Worm (Caenorhabditis elegans) whole organism, young adult: ENCODE measurements around the gene Y38E10A.17.

Experiments used
- B0035.1 ChIP-seq: sonication (generic microtip); optimal IDR thresholded peaks from 2 replicates; lab custom pipeline; 2016; ENCODE audit warnings: missing genetic modification characterization, mild to moderate bottlenecking, missing compliant biosample characterization, missing genotype, missing genetic modification reagents
- C06A6.2 ChIP-seq: fragments of 200-800 bp; sonication (Bioruptor generic); conservative IDR thresholded peaks from 2 replicates; pipeline ENCODE4 v1.3.6; 2022; ENCODE audit warnings: missing genetic modification characterization, missing compliant biosample characterization
- C17E4.6 ChIP-seq: fragments of 200-800 bp; sonication (Bioruptor generic); IDR thresholded peaks from 2 replicates; pipeline ENCODE4 v1.3.6; 2022; ENCODE audit warnings: missing genetic modification reagents, missing genetic modification characterization, missing compliant biosample characterization
- F10E7.11 ChIP-seq: sonication (generic microtip); optimal IDR thresholded peaks from 2 replicates; lab custom pipeline; 2017; ENCODE audit warnings: mild to moderate bottlenecking, missing genetic modification characterization, moderate library complexity, missing compliant biosample characterization
- F22D6.2 ChIP-seq: sonication (generic microtip); optimal IDR thresholded peaks from 2 replicates; lab custom pipeline; 2016; ENCODE audit warnings: mild to moderate bottlenecking, missing genetic modification characterization, missing compliant biosample characterization
- F39B2.1 ChIP-seq: fragments of 200-800 bp; sonication (Bioruptor generic); IDR thresholded peaks from 2 replicates; pipeline ENCODE4 v1.3.6; 2022; ENCODE audit warnings: missing genetic modification reagents, missing genetic modification characterization, missing compliant biosample characterization
- K12H6.12 ChIP-seq: fragments of 200-800 bp; sonication (Bioruptor generic); optimal IDR thresholded peaks from 2 replicates; lab custom pipeline; 2018; ENCODE audit warnings: mild to moderate bottlenecking, missing genetic modification characterization, missing compliant biosample characterization
- Y53G8AR.9 ChIP-seq: fragments of 200-800 bp; sonication (Bioruptor generic); conservative IDR thresholded peaks from 2 replicates; pipeline ENCODE4 v1.3.6; 2022; ENCODE audit warnings: missing genetic modification reagents, missing genetic modification characterization, missing compliant biosample characterization
- Y67H2A.10 ChIP-seq: fragments of 200-800 bp; sonication (Bioruptor generic); conservative IDR thresholded peaks from 2 replicates; pipeline ENCODE4 v1.3.6; 2022; ENCODE audit warnings: missing genetic modification reagents, missing genetic modification characterization, missing compliant biosample characterization
- Y95B8A.8 ChIP-seq: fragments of 200-800 bp; sonication (Bioruptor generic); IDR thresholded peaks from 2 replicates; pipeline ENCODE4 v1.3.6; 2022; ENCODE audit warnings: missing genetic modification reagents, missing genetic modification characterization, missing compliant biosample characterization
- ZK185.1 ChIP-seq: sonication (generic microtip); optimal IDR thresholded peaks from 2 replicates; lab custom pipeline; 2016; ENCODE audit warnings: mild to moderate bottlenecking, missing genetic modification characterization, missing compliant biosample characterization; ENCODE audit not compliant: poor library complexity, severe bottlenecking
- aptf-3 ChIP-seq: fragments of 200-800 bp; sonication (Bioruptor generic); IDR thresholded peaks from 2 replicates; pipeline ENCODE4 v1.3.6; 2022; ENCODE audit warnings: missing genetic modification characterization, missing compliant biosample characterization
- attf-3 ChIP-seq: fragments of 200-800 bp; sonication (Bioruptor generic); conservative IDR thresholded peaks from 2 replicates; pipeline ENCODE4 v1.3.6; 2022; ENCODE audit warnings: missing genetic modification reagents, missing genetic modification characterization, missing compliant biosample characterization
- bed-1 ChIP-seq: fragments of 200-800 bp; sonication (Bioruptor generic); IDR thresholded peaks from 2 replicates; pipeline ENCODE4 v1.3.6; 2022; ENCODE audit warnings: missing genetic modification reagents, missing genetic modification characterization, missing compliant biosample characterization
- ceh-40 ChIP-seq: fragments of 200-800 bp; sonication (Bioruptor generic); IDR thresholded peaks from 2 replicates; pipeline ENCODE4 v1.3.6; 2022; ENCODE audit warnings: missing genetic modification characterization, missing compliant biosample characterization
- ceh-91 ChIP-seq: fragments of 200-800 bp; sonication (Bioruptor generic); IDR thresholded peaks from 2 replicates; pipeline ENCODE4 v1.3.6; 2022; ENCODE audit warnings: missing genetic modification reagents, missing genetic modification characterization, missing compliant biosample characterization
- egl-18 ChIP-seq: fragments of 200-800 bp; sonication (Bioruptor generic); IDR thresholded peaks from 2 replicates; pipeline ENCODE4 v1.3.6; 2022; ENCODE audit warnings: missing genetic modification reagents, missing genetic modification characterization, missing compliant biosample characterization
- ets-4 ChIP-seq: fragments of 200-800 bp; sonication (Bioruptor generic); optimal IDR thresholded peaks from 2 replicates; lab custom pipeline; 2018; ENCODE audit warnings: mild to moderate bottlenecking, missing genetic modification characterization, missing compliant biosample characterization
- fkh-3 ChIP-seq: sonication (generic microtip); optimal IDR thresholded peaks from 2 replicates; lab custom pipeline; 2016; ENCODE audit warnings: mild to moderate bottlenecking, missing genetic modification characterization, missing compliant biosample characterization
- hlh-26 ChIP-seq: fragments of 200-800 bp; sonication (Bioruptor generic); conservative IDR thresholded peaks from 2 replicates; pipeline ENCODE4 v1.3.6; 2022; ENCODE audit warnings: missing genetic modification reagents, missing genetic modification characterization, missing compliant biosample characterization
- let-607 ChIP-seq, 2 experiments: fragments of 200-800 bp in 1 of 2; sonication (Bioruptor generic) in 1 of 2; sonication (generic microtip) in 1 of 2; optimal IDR thresholded peaks; 2 replicates each; lab custom pipeline; 2016 to 2018; ENCODE audit warnings: mild to moderate bottlenecking in 2 of 2, missing compliant biosample characterization in 2 of 2, missing genetic modification characterization in 2 of 2, moderate library complexity in 2 of 2, missing genotype in 1 of 2
- mcd-1 ChIP-seq: fragments of 200-800 bp; sonication (Bioruptor generic); IDR thresholded peaks from 2 replicates; pipeline ENCODE4 v1.3.6; 2022; ENCODE audit warnings: missing genetic modification reagents, missing genetic modification characterization, missing compliant biosample characterization
- mel-28 ChIP-seq: sonication (generic microtip); optimal IDR thresholded peaks from 2 replicates; lab custom pipeline; 2016; ENCODE audit warnings: borderline replicate concordance, mild to moderate bottlenecking, missing genetic modification characterization, missing compliant biosample characterization
- nfya-1 ChIP-seq: sonication (generic microtip); optimal IDR thresholded peaks from 2 replicates; lab custom pipeline; 2017; ENCODE audit warnings: antibody characterized with exemption, missing compliant biosample characterization, missing genetic modification characterization, borderline replicate concordance; ENCODE audit not compliant: insufficient read depth
- nfya-2 ChIP-seq: fragments of 200-800 bp; sonication (Bioruptor generic); IDR thresholded peaks from 2 replicates; pipeline ENCODE4 v1.3.6; 2022; ENCODE audit warnings: missing genetic modification reagents, missing genetic modification characterization, missing compliant biosample characterization
- nhr-90 ChIP-seq: sonication (generic microtip); optimal IDR thresholded peaks from 2 replicates; lab custom pipeline; 2016; ENCODE audit warnings: missing genotype, mild to moderate bottlenecking, missing genetic modification characterization, missing compliant biosample characterization
- sdz-38 ChIP-seq: sonication (generic microtip); optimal IDR thresholded peaks from 2 replicates; lab custom pipeline; 2016; ENCODE audit warnings: missing genotype, missing genetic modification characterization, missing compliant biosample characterization
- sea-2 ChIP-seq: fragments of 200-800 bp; sonication (Bioruptor generic); IDR thresholded peaks from 2 replicates; pipeline ENCODE4 v1.3.6; 2022; ENCODE audit warnings: missing genetic modification characterization, missing compliant biosample characterization
- snpc-1.1 ChIP-seq: sonication (generic microtip); optimal IDR thresholded peaks from 2 replicates; lab custom pipeline; 2017; ENCODE audit warnings: missing genetic modification characterization, mild to moderate bottlenecking, missing compliant biosample characterization, antibody characterized with exemption, moderate library complexity, missing genotype, missing genetic modification reagents; ENCODE audit not compliant: insufficient read depth
- ztf-22 ChIP-seq: fragments of 200-800 bp; sonication (Bioruptor generic); optimal IDR thresholded peaks from 2 replicates; lab custom pipeline; 2018; ENCODE audit warnings: mild to moderate bottlenecking, missing genetic modification characterization, moderate library complexity, missing compliant biosample characterization
- ztf-25 ChIP-seq: fragments of 200-800 bp; sonication (Bioruptor generic); IDR thresholded peaks from 2 replicates; pipeline ENCODE4 v1.3.6; 2022; ENCODE audit warnings: missing genetic modification reagents, missing genetic modification characterization, missing compliant biosample characterization
- ztf-28 ChIP-seq: fragments of 200-800 bp; sonication (Bioruptor generic); IDR thresholded peaks from 2 replicates; pipeline ENCODE4 v1.3.6; 2022; ENCODE audit warnings: missing genetic modification reagents, missing genetic modification characterization, missing compliant biosample characterization
- ztf-3 ChIP-seq: fragments of 200-800 bp; sonication (Bioruptor generic); optimal IDR thresholded peaks from 2 replicates; lab custom pipeline; 2018; ENCODE audit warnings: mild to moderate bottlenecking, missing genetic modification characterization, missing compliant biosample characterization
- ztf-6 ChIP-seq: fragments of 200-800 bp; sonication (Bioruptor generic); IDR thresholded peaks from 2 replicates; pipeline ENCODE4 v1.3.6; 2022; ENCODE audit warnings: missing genetic modification reagents, missing genetic modification characterization, missing compliant biosample characterization

The Y38E10A.17 gene

ce11 chrII:12621908-12622566 is 12.6 kb downstream of the Y38E10A.17 start, which contains the start of gene nspe-8 (continued):
- no peak for TF ChIP-seq mel-28 (tag; lab: Kevin White, UChicago)
- TF ChIP-seq F22D6.2 (tag; lab: Kevin White, UChicago): no peak

ce11 chrII:12620764-12621163 is 13.8 kb downstream of the Y38E10A.17 start, which contains the start of gene nspe-1:
Gene nspe-1, minus strand, starts transcription at chrII:12620864.
- TF ChIP-seq sea-2: no peak
- TF ChIP-seq ceh-40 (GFP tag; lab: Robert Waterston, UW): no peak
- TF ChIP-seq Y53G8AR.9 (GFP tag; lab: Robert Waterston, UW): no peak
- no peak for TF ChIP-seq C06A6.2
- TF ChIP-seq ztf-22 (GFP tag; lab: Kevin White, UChicago): no peak
- TF ChIP-seq ztf-28 (GFP tag; lab: Robert Waterston, UW): no peak
- no peak for TF ChIP-seq ztf-6 (GFP tag; lab: Robert Waterston, UW)
- TF ChIP-seq ZK185.1 (tag; lab: Kevin White, UChicago): no peak
- TF ChIP-seq ets-4 (GFP tag; lab: Kevin White, UChicago): no peak
- TF ChIP-seq ceh-91 (GFP tag; lab: Robert Waterston, UW): no peak
- TF ChIP-seq Y67H2A.10: no peak
- no peak for TF ChIP-seq attf-3 (GFP tag; lab: Robert Waterston, UW)
- no peak for TF ChIP-seq B0035.1
- no peak for TF ChIP-seq ztf-3 (GFP tag; lab: Kevin White, UChicago)
- TF ChIP-seq hlh-26 (GFP tag; lab: Robert Waterston, UW): no peak
- no peak for TF ChIP-seq F39B2.1

- no peak for TF ChIP-seq Y95B8A.8 (GFP tag; lab: Robert Waterston, UW)
- no peak for TF ChIP-seq K12H6.12 (tag; lab: Kevin White, UChicago)
- TF ChIP-seq sdz-38 (tag; lab: Kevin White, UChicago): no peak
- TF ChIP-seq snpc-1.1 (tag; lab: Kevin White, UChicago): no peak
- no peak for TF ChIP-seq egl-18 (GFP tag; lab: Robert Waterston, UW)
- TF ChIP-seq fkh-3 (tag; lab: Kevin White, UChicago): no peak
- TF ChIP-seq ztf-25 (GFP tag; lab: Robert Waterston, UW): no peak
- no peak for TF ChIP-seq ets-4 (GFP tag; lab: Kevin White, UChicago)
- TF ChIP-seq bed-1: no peak
- TF ChIP-seq ceh-40 (GFP tag; lab: Robert Waterston, UW): no peak
- no peak for TF ChIP-seq let-607 (tag; optimal IDR thresholded peaks at IDR 0.05; lab: Kevin White, UChicago)
- no peak for TF ChIP-seq nfya-2 (GFP tag; lab: Robert Waterston, UW)
- TF ChIP-seq F10E7.11 (tag; lab: Kevin White, UChicago): no peak
- TF ChIP-seq ztf-28 (GFP tag; lab: Robert Waterston, UW): no peak
- TF ChIP-seq mcd-1 (GFP tag; lab: Robert Waterston, UW): no peak
- TF ChIP-seq aptf-3 (GFP tag; lab: Robert Waterston, UW): no peak
- TF ChIP-seq nfya-1 (tag; lab: Kevin White, UChicago): no peak
- no peak for TF ChIP-seq ztf-6 (GFP tag; lab: Robert Waterston, UW)
- TF ChIP-seq C17E4.6 (GFP tag; lab: Robert Waterston, UW): no peak
- no peak for TF ChIP-seq nhr-90 (tag; lab: Kevin White, UChicago)
Measured at ce11 chrII:12619288-12619687, 15.3 kb downstream of the Y38E10A.17 start, which contains the start of gene nspe-2. Gene nspe-2, minus strand, starts transcription at chrII:12619388.
